Worm (Caenorhabditis elegans) whole organism, late embryonic: ENCODE results near the gene pnp-1.

Source experiments
- C08G9.2 ChIP-seq: sonication (generic microtip); optimal IDR thresholded peaks from 2 replicates; lab custom pipeline; 2016; ENCODE audit warnings: mild to moderate bottlenecking, missing genetic modification characterization, moderate library complexity, missing compliant biosample characterization
- ceh-9 ChIP-seq: sonication (generic microtip); optimal IDR thresholded peaks from 2 replicates; lab custom pipeline; 2016; ENCODE audit warnings: mild to moderate bottlenecking, missing genetic modification characterization, inconsistent platforms, missing compliant biosample characterization
- elt-4 ChIP-seq: sonication (generic microtip); optimal IDR thresholded peaks from 2 replicates; lab custom pipeline; 2016; ENCODE audit warnings: missing genetic modification characterization, missing compliant biosample characterization
- fkh-10 ChIP-seq: fragments of 150-350 bp; optimal IDR thresholded peaks from 2 replicates; lab custom pipeline; 2014; ENCODE audit warnings: missing biosample characterization, missing genetic modification reagents, missing genetic modification characterization
- hlh-13 ChIP-seq: fragments of 200-800 bp; sonication (Bioruptor generic); optimal IDR thresholded peaks from 2 replicates; lab custom pipeline; 2018; ENCODE audit warnings: mild to moderate bottlenecking, missing genetic modification characterization, missing compliant biosample characterization
- hlh-30 ChIP-seq: sonication (generic microtip); optimal IDR thresholded peaks from 2 replicates; lab custom pipeline; 2017; ENCODE audit warnings: antibody characterized with exemption, missing genetic modification characterization, missing compliant biosample characterization; ENCODE audit not compliant: insufficient read depth
- lim-6 ChIP-seq: sonication (generic microtip); optimal IDR thresholded peaks from 2 replicates; lab custom pipeline; 2016; ENCODE audit warnings: missing genetic modification characterization, missing compliant biosample characterization
- pag-3 ChIP-seq: sonication (generic microtip); optimal IDR thresholded peaks from 2 replicates; lab custom pipeline; 2016; ENCODE audit warnings: missing compliant biosample characterization, missing genetic modification characterization, borderline replicate concordance
- pha-2 ChIP-seq: sonication (generic microtip); optimal IDR thresholded peaks from 2 replicates; lab custom pipeline; 2017; ENCODE audit warnings: mild to moderate bottlenecking, missing genetic modification characterization, missing compliant biosample characterization
- zip-5 ChIP-seq: sonication (generic microtip); optimal IDR thresholded peaks from 2 replicates; lab custom pipeline; 2016; ENCODE audit warnings: missing genetic modification characterization, missing compliant biosample characterization

ce11 chrIV:291356-291755 is 6.7 kb downstream of the pnp-1 start, which contains the start of gene T21D12.7:
- TF ChIP-seq hlh-30 (tag; lab: Kevin White, UChicago) (no peak), hlh-13 (GFP tag; lab: Kevin White, UChicago) (no peak), elt-4 (tag; lab: Kevin White, UChicago) (no peak), lim-6 (tag; lab: Kevin White, UChicago) (no peak), fkh-10 (GFP tag; lab: Kevin White, UChicago) (no peak), pag-3 (tag; lab: Kevin White, UChicago) (no peak), pha-2 (tag; lab: Kevin White, UChicago) (no peak), zip-5 (no peak), C08G9.2 (tag; lab: Kevin White, UChicago) (no peak), ceh-9 (no peak)
